Fruit fly (Drosophila melanogaster) whole organism, embryonic: ENCODE data around the gene Cpr.

ENCODE experiments used
- B-H2 ChIP-seq: fragments of 200-800 bp; sonication (Bioruptor generic); optimal IDR thresholded peaks from 2 replicates; lab custom pipeline; 2018; ENCODE audit warnings: missing biosample characterization, mild to moderate bottlenecking, missing genetic modification characterization
- Bdp1 ChIP-seq: fragments of 200-800 bp; sonication (Bioruptor generic); optimal IDR thresholded peaks from 3 replicates; lab custom pipeline; 2016; ENCODE audit warnings: missing biosample characterization, missing genetic modification characterization
- Blimp-1 ChIP-seq: fragments of 200-800 bp; sonication (Bioruptor generic); optimal IDR thresholded peaks from 3 replicates; lab custom pipeline; 2018; ENCODE audit warnings: missing biosample characterization, missing genetic modification characterization, mild to moderate bottlenecking, moderate library complexity, missing genetic modification reagents
- Bteb2 ChIP-seq: fragments of 200-800 bp; sonication (Bioruptor generic); optimal IDR thresholded peaks from 2 replicates; lab custom pipeline; 2016; ENCODE audit warnings: missing biosample characterization, missing genetic modification characterization
- CG10321 ChIP-seq: fragments of 200-800 bp; sonication (Bioruptor generic); IDR thresholded peaks from 2 replicates; pipeline ENCODE4 v1.3.6; 2022; ENCODE audit warnings: missing biosample characterization, missing genetic modification characterization
- CG10654 ChIP-seq: fragments of 200-800 bp; sonication (Bioruptor generic); optimal IDR thresholded peaks from 2 replicates; lab custom pipeline; 2016; ENCODE audit warnings: missing biosample characterization, missing genetic modification characterization
- CG11085 ChIP-seq: fragments of 200-800 bp; sonication (Bioruptor generic); IDR thresholded peaks from 2 replicates; pipeline ENCODE4 v1.3.6; 2022; ENCODE audit warnings: missing biosample characterization, missing genetic modification characterization
- CG11093 ChIP-seq: fragments of 200-800 bp; sonication (Bioruptor generic); IDR thresholded peaks from 3 replicates; pipeline ENCODE4 v1.3.6; 2022; ENCODE audit warnings: missing biosample characterization, missing genetic modification characterization
- CG11247 ChIP-seq: fragments of 200-800 bp; sonication (Bioruptor generic); IDR thresholded peaks from 2 replicates; pipeline ENCODE4 v1.3.6; 2022; ENCODE audit warnings: missing biosample characterization, missing genetic modification characterization
- CG11560 ChIP-seq: fragments of 200-800 bp; sonication (Bioruptor generic); IDR thresholded peaks from 3 replicates; pipeline ENCODE4 v1.3.6; 2022; ENCODE audit warnings: missing biosample characterization, missing genetic modification characterization
- CG11695 ChIP-seq: fragments of 200-800 bp; sonication (Bioruptor generic); IDR thresholded peaks from 3 replicates; pipeline ENCODE4 v1.3.6; 2022; ENCODE audit warnings: missing biosample characterization, missing genetic modification characterization
- CG11723 ChIP-seq: fragments of 200-800 bp; sonication (Bioruptor generic); optimal IDR thresholded peaks from 2 replicates; lab custom pipeline; 2017; ENCODE audit warnings: missing biosample characterization, mild to moderate bottlenecking, missing genetic modification characterization
- CG14965 ChIP-seq: fragments of 200-800 bp; sonication (Bioruptor generic); optimal IDR thresholded peaks from 2 replicates; lab custom pipeline; 2016; ENCODE audit warnings: missing biosample characterization, missing genetic modification characterization, borderline replicate concordance
- CG2678 ChIP-seq: fragments of 200-800 bp; sonication (Bioruptor generic); optimal IDR thresholded peaks from 3 replicates; lab custom pipeline; 2019; ENCODE audit warnings: missing biosample characterization, mild to moderate bottlenecking, missing genetic modification characterization, moderate library complexity
- CG32767 ChIP-seq: fragments of 200-800 bp; sonication (Bioruptor generic); IDR thresholded peaks from 2 replicates; pipeline ENCODE4 v1.3.6; 2022; ENCODE audit warnings: missing biosample characterization, missing genetic modification characterization
- CG4328 ChIP-seq: fragments of 200-800 bp; sonication (Bioruptor generic); optimal IDR thresholded peaks from 3 replicates; lab custom pipeline; 2017; ENCODE audit warnings: missing biosample characterization, missing genetic modification reagents, missing genetic modification characterization
- CG4404 ChIP-seq: fragments of 200-800 bp; sonication (Bioruptor generic); IDR thresholded peaks from 2 replicates; pipeline ENCODE4 v1.3.6; 2022; ENCODE audit warnings: missing biosample characterization, missing genetic modification characterization
- CG5245 ChIP-seq: fragments of 200-800 bp; sonication (Bioruptor generic); optimal IDR thresholded peaks from 3 replicates; lab custom pipeline; 2016; ENCODE audit warnings: missing biosample characterization, missing genetic modification characterization
- CG5953 ChIP-seq: fragments of 200-800 bp; sonication (Bioruptor generic); IDR thresholded peaks from 2 replicates; pipeline ENCODE4 v1.3.6; 2022; ENCODE audit warnings: missing biosample characterization, missing genetic modification characterization
- CG6654 ChIP-seq: fragments of 200-800 bp; sonication (Bioruptor generic); optimal IDR thresholded peaks from 2 replicates; lab custom pipeline; 2017; ENCODE audit warnings: missing biosample characterization, mild to moderate bottlenecking, missing genetic modification characterization
- CG6765 ChIP-seq: fragments of 200-800 bp; sonication (Bioruptor generic); optimal IDR thresholded peaks from 3 replicates; lab custom pipeline; 2017; ENCODE audit warnings: missing biosample characterization, mild to moderate bottlenecking, missing genetic modification characterization
- CG8089 ChIP-seq: fragments of 200-800 bp; sonication (Bioruptor generic); optimal IDR thresholded peaks from 3 replicates; lab custom pipeline; 2016; ENCODE audit warnings: missing biosample characterization, missing genetic modification characterization
- CG9609 ChIP-seq: fragments of 200-800 bp; sonication (Bioruptor generic); optimal IDR thresholded peaks from 3 replicates; lab custom pipeline; 2016; ENCODE audit warnings: missing biosample characterization, missing genetic modification characterization
- CkIIα-i1 ChIP-seq: fragments of 200-800 bp; sonication (Bioruptor generic); IDR thresholded peaks from 2 replicates; pipeline ENCODE4 v1.3.6; 2022; ENCODE audit warnings: missing biosample characterization, missing genetic modification characterization
- Dek ChIP-seq: fragments of 200-800 bp; sonication (Bioruptor generic); optimal IDR thresholded peaks from 3 replicates; lab custom pipeline; 2019; ENCODE audit warnings: missing biosample characterization, mild to moderate bottlenecking, missing genetic modification characterization, moderate library complexity
- Dll ChIP-seq: fragments of 200-800 bp; sonication (Bioruptor generic); IDR thresholded peaks from 4 replicates; pipeline ENCODE4 v1.3.6; 2022; ENCODE audit warnings: missing biosample characterization, missing genetic modification characterization; ENCODE audit not compliant: partially characterized antibody
- HLHmδ ChIP-seq: fragments of 200-800 bp; sonication (Bioruptor generic); optimal IDR thresholded peaks from 2 replicates; lab custom pipeline; 2018; ENCODE audit warnings: missing biosample characterization, mild to moderate bottlenecking, missing genetic modification characterization, moderate library complexity
- HmgD ChIP-seq: fragments of 200-800 bp; sonication (Bioruptor generic); optimal IDR thresholded peaks from 3 replicates; lab custom pipeline; 2016; ENCODE audit warnings: missing biosample characterization, missing genetic modification characterization
- HmgZ ChIP-seq: fragments of 200-800 bp; sonication (Bioruptor generic); optimal IDR thresholded peaks from 2 replicates; lab custom pipeline; 2018; ENCODE audit warnings: missing biosample characterization, mild to moderate bottlenecking, missing genetic modification characterization
- Hr3 ChIP-seq: fragments of 200-800 bp; sonication (Bioruptor generic); optimal IDR thresholded peaks from 3 replicates; lab custom pipeline; 2016; ENCODE audit warnings: missing biosample characterization, missing genetic modification characterization
- NFAT ChIP-seq: fragments of 200-800 bp; sonication (Bioruptor generic); IDR thresholded peaks from 2 replicates; pipeline ENCODE4 v1.3.6; 2022; ENCODE audit warnings: missing biosample characterization, missing genetic modification characterization
- Ptx1 ChIP-seq: fragments of 200-800 bp; sonication (Bioruptor generic); IDR thresholded peaks from 2 replicates; pipeline ENCODE4 v1.3.6; 2022; ENCODE audit warnings: missing biosample characterization, missing genetic modification characterization
- Rx ChIP-seq: fragments of 200-800 bp; sonication (Bioruptor generic); IDR thresholded peaks from 2 replicates; pipeline ENCODE4 v1.3.6; 2022; ENCODE audit warnings: missing biosample characterization, missing genetic modification characterization
- Sox102F ChIP-seq: fragments of 200-800 bp; sonication (Bioruptor generic); optimal IDR thresholded peaks from 2 replicates; lab custom pipeline; 2018; ENCODE audit warnings: missing biosample characterization, mild to moderate bottlenecking, missing genetic modification characterization, moderate library complexity
- Spps ChIP-seq: fragments of 200-800 bp; sonication (Bioruptor generic); optimal IDR thresholded peaks from 2 replicates; lab custom pipeline; 2018; ENCODE audit warnings: missing biosample characterization, mild to moderate bottlenecking, missing genetic modification characterization
- Ssrp ChIP-seq: fragments of 200-800 bp; sonication (Bioruptor generic); optimal IDR thresholded peaks from 2 replicates; lab custom pipeline; 2018; ENCODE audit warnings: missing biosample characterization, mild to moderate bottlenecking, missing genetic modification characterization, moderate library complexity
- ato ChIP-seq: fragments of 200-800 bp; sonication (Bioruptor generic); IDR thresholded peaks from 2 replicates; pipeline ENCODE4 v1.3.6; 2022; ENCODE audit warnings: missing biosample characterization, missing genetic modification characterization; ENCODE audit not compliant: partially characterized antibody
- caup ChIP-seq: fragments of 200-800 bp; sonication (Bioruptor generic); optimal IDR thresholded peaks from 3 replicates; lab custom pipeline; 2017; ENCODE audit warnings: missing biosample characterization, mild to moderate bottlenecking, missing genetic modification characterization, moderate library complexity; ENCODE audit not compliant: severe bottlenecking
- croc ChIP-seq: fragments of 200-800 bp; sonication (Bioruptor generic); conservative IDR thresholded peaks from 3 replicates; pipeline ENCODE4 v1.3.6; 2022; ENCODE audit warnings: missing biosample characterization, missing genetic modification characterization
- da ChIP-seq: fragments of 200-800 bp; sonication (Bioruptor generic); optimal IDR thresholded peaks from 2 replicates; lab custom pipeline; 2016; ENCODE audit warnings: missing biosample characterization, missing genetic modification characterization
- dmrt11E ChIP-seq: fragments of 200-800 bp; sonication (Bioruptor generic); optimal IDR thresholded peaks from 3 replicates; lab custom pipeline; 2018; ENCODE audit warnings: missing biosample characterization, mild to moderate bottlenecking, missing genetic modification characterization, moderate library complexity
- dpn ChIP-seq, 2 experiments: fragments of 200-800 bp; sonication (Bioruptor generic); optimal IDR thresholded peaks; 3 replicates each; lab custom pipeline; 2016; ENCODE audit warnings: missing biosample characterization in 2 of 2, missing genetic modification characterization in 2 of 2
- gt ChIP-seq: fragments of 200-800 bp; sonication (Bioruptor generic); IDR thresholded peaks from 2 replicates; pipeline ENCODE4 v1.3.6; 2022; ENCODE audit warnings: missing biosample characterization, missing genetic modification characterization
- kay ChIP-seq: fragments of 200-800 bp; sonication (Bioruptor generic); optimal IDR thresholded peaks from 2 replicates; lab custom pipeline; 2016; ENCODE audit warnings: missing biosample characterization, missing genetic modification characterization
- lab ChIP-seq: fragments of 200-800 bp; sonication (Bioruptor generic); optimal IDR thresholded peaks from 3 replicates; lab custom pipeline; 2017; ENCODE audit warnings: missing biosample characterization, missing genetic modification characterization, mild to moderate bottlenecking, moderate library complexity, missing genetic modification reagents
- nmo ChIP-seq: fragments of 200-800 bp; sonication (Bioruptor generic); optimal IDR thresholded peaks from 2 replicates; lab custom pipeline; 2018; ENCODE audit warnings: missing biosample characterization, mild to moderate bottlenecking, missing genetic modification characterization, moderate library complexity
- slou ChIP-seq: fragments of 200-800 bp; sonication (Bioruptor generic); optimal IDR thresholded peaks from 3 replicates; lab custom pipeline; 2016; ENCODE audit warnings: missing biosample characterization, missing genetic modification characterization
- slp2 ChIP-seq: fragments of 200-800 bp; sonication (Bioruptor generic); optimal IDR thresholded peaks from 2 replicates; lab custom pipeline; 2016; ENCODE audit warnings: missing biosample characterization, missing genetic modification characterization
- tin ChIP-seq: fragments of 200-800 bp; sonication (Bioruptor generic); optimal IDR thresholded peaks from 3 replicates; lab custom pipeline; 2016; ENCODE audit warnings: missing biosample characterization, missing genetic modification characterization
- usp ChIP-seq: fragments of >200 bp; optimal IDR thresholded peaks from 2 replicates; lab custom pipeline; 2017; ENCODE audit warnings: missing biosample characterization, missing genetic modification characterization
- vvl ChIP-seq: fragments of 200-800 bp; sonication (Bioruptor generic); IDR thresholded peaks from 2 replicates; pipeline ENCODE4 v1.3.6; 2022; ENCODE audit warnings: missing biosample characterization, missing genetic modification characterization
- wdn ChIP-seq: fragments of 200-800 bp; sonication (Bioruptor generic); IDR thresholded peaks from 2 replicates; pipeline ENCODE4 v1.3.6; 2022; ENCODE audit warnings: missing biosample characterization, missing genetic modification characterization

Gene Cpr

DNA sequence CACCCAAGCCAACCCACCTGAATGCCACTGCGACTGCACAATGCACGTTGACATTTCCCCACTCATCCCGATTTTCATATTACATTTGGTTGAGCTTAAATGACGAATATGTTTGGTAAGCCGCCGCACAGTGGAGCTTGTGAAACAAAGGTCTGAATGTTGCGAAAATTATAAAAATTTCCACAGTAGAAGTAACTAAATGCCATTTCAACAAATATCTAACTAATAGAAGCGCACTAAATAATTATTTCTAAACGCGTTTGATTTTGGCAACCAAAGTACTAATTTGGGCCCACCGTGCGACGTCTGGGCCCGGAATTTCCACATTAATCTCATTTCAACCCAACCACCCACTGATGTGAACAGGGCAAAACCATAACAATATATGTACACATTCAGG lies 31.7 kb upstream of the Cpr start (continued):
- TF ChIP-seq HmgD (GFP tag; lab: Kevin White, UChicago) (no peak), CG6765 (GFP tag; lab: Kevin White, UChicago) (no peak), vvl (no peak), nmo (GFP tag; lab: Kevin White, UChicago) (peak; percentile 14), CG2678 (tag; lab: Kevin White, UChicago) (peak; percentile 10), CG10321 (GFP tag; lab: Robert Waterston, UW) (no peak), Bdp1 (GFP tag; lab: Kevin White, UChicago) (no peak), CG5245 (no peak), ato (GFP tag; lab: Robert Waterston, UW) (no peak), CG32767 (GFP tag; lab: Robert Waterston, UW) (no peak), HmgZ (tag; lab: Kevin White, UChicago) (no peak), Hr3 (no peak), Ssrp (tag; lab: Kevin White, UChicago) (peak; percentile 12), dmrt11E (tag; lab: Kevin White, UChicago) (peak; percentile 6), CG8089 (no peak), Rx (GFP tag; lab: Robert Waterston, UW) (no peak), lab (GFP tag; lab: Kevin White, UChicago) (peak; percentile 47), dpn (GFP tag; optimal IDR thresholded peaks at IDR 0.05; lab: Kevin White, UChicago) (peak in 1 of 2 experiments; percentile 22), CG9609 (GFP tag; lab: Kevin White, UChicago) (no peak), Dek (tag; lab: Kevin White, UChicago) (no peak), Ptx1 (GFP tag; lab: Robert Waterston, UW) (peak; percentile 33; the same call in 1 of the 2 replicates), CG4404 (GFP tag; lab: Robert Waterston, UW) (no peak), CG10654 (no peak), Blimp-1 (GFP tag; lab: Kevin White, UChicago) (peak; percentile 48), CG11093 (no peak), CG11723 (GFP tag; lab: Kevin White, UChicago) (no peak), HLHmδ (GFP tag; lab: Kevin White, UChicago) (no peak), Spps (tag; lab: Kevin White, UChicago) (no peak), gt (GFP tag; lab: Robert Waterston, UW) (no peak), CG11085 (GFP tag; lab: Robert Waterston, UW) (no peak), Dll (GFP tag; lab: Robert Waterston, UW) (no peak), kay (GFP tag; lab: Kevin White, UChicago) (no peak), Sox102F (GFP tag; lab: Kevin White, UChicago) (peak; percentile 59), da (GFP tag; lab: Kevin White, UChicago) (no peak), slp2 (GFP tag; lab: Kevin White, UChicago) (no peak), CG6654 (no peak), CG14965 (no peak), Bteb2 (no peak), caup (GFP tag; lab: Kevin White, UChicago) (no peak), B-H2 (no peak), CG11560 (tag; lab: Robert Waterston, UW) (no peak), CkIIα-i1 (no peak), usp (GFP tag; lab: Kevin White, UChicago) (no peak), CG11247 (GFP tag; lab: Robert Waterston, UW) (no peak), CG4328 (no peak), slou (no peak), wdn (no peak), tin (GFP tag; lab: Kevin White, UChicago) (peak; percentile 17), CG5953 (GFP tag; lab: Robert Waterston, UW) (no peak), NFAT (no peak), croc (GFP tag; lab: Robert Waterston, UW) (no peak), CG11695 (GFP tag; lab: Robert Waterston, UW) (0 out of 3 replicates have a peak, but pooled peaks have one; percentile 18)
